Fruit fly (Drosophila melanogaster) whole organism, prepupa: ENCODE results near the gene Smr.
A peak's percentile ranks its signal among the peaks of the same experiment; 100 is the strongest.

Experiments used
- CG11762 ChIP-seq: fragments of 200-800 bp; sonication (Bioruptor generic); optimal IDR thresholded peaks from 3 replicates; lab custom pipeline; 2016; ENCODE audit warnings: missing biosample characterization, missing genetic modification characterization; ENCODE audit not compliant: insufficient read depth
- CG1621 ChIP-seq: fragments of 200-800 bp; sonication (Bioruptor generic); optimal IDR thresholded peaks from 3 replicates; lab custom pipeline; 2018; ENCODE audit warnings: missing biosample characterization, mild to moderate bottlenecking, missing genetic modification characterization
- OdsH ChIP-seq: fragments of 200-800 bp; sonication (Bioruptor generic); optimal IDR thresholded peaks from 3 replicates; lab custom pipeline; 2016; ENCODE audit warnings: missing biosample characterization, missing genetic modification characterization
- eg ChIP-seq: fragments of 200-800 bp; sonication (Bioruptor generic); IDR thresholded peaks from 3 replicates; pipeline ENCODE4 v1.3.6; 2022; ENCODE audit warnings: missing biosample characterization, missing genetic modification characterization

dm6 chrX:12741914-12742650 is at the start of gene Smr:
- TF ChIP-seq CG1621 (no peak), OdsH (GFP tag; lab: Kevin White, UChicago) (no peak), CG11762 (GFP tag; lab: Kevin White, UChicago) (no peak), eg (GFP tag; lab: Robert Waterston, UW) (peak; percentile 33; the same call in 1 of the 3 replicates)
